Fruit fly (Drosophila melanogaster) whole organism, prepupa: ENCODE measurements around the gene CG12523.

Experiments used
- CG3032 ChIP-seq: fragments of 200-800 bp; optimal IDR thresholded peaks from 2 replicates; lab custom pipeline; 2019; ENCODE audit warnings: missing biosample characterization, mild to moderate bottlenecking, missing genetic modification characterization, moderate library complexity
- CG8632 ChIP-seq: fragments of 200-800 bp; sonication (Bioruptor generic); optimal IDR thresholded peaks from 3 replicates; lab custom pipeline; 2016; ENCODE audit warnings: missing biosample characterization, missing genetic modification characterization
- Hr39 ChIP-seq: fragments of 200-800 bp; sonication (Bioruptor generic); optimal IDR thresholded peaks from 2 replicates; lab custom pipeline; 2016; ENCODE audit warnings: missing biosample characterization, missing genetic modification characterization
- OdsH ChIP-seq: fragments of 200-800 bp; sonication (Bioruptor generic); optimal IDR thresholded peaks from 3 replicates; lab custom pipeline; 2016; ENCODE audit warnings: missing biosample characterization, missing genetic modification characterization
- Sox102F ChIP-seq: fragments of 200-800 bp; sonication (Bioruptor generic); optimal IDR thresholded peaks from 2 replicates; lab custom pipeline; 2016; ENCODE audit warnings: missing biosample characterization, mild to moderate bottlenecking, missing genetic modification characterization
- Sox14 ChIP-seq: fragments of 200-800 bp; sonication (Bioruptor generic); optimal IDR thresholded peaks from 3 replicates; lab custom pipeline; 2016; ENCODE audit warnings: missing biosample characterization, missing genetic modification characterization
- Sox15 ChIP-seq: fragments of 200-800 bp; sonication (Bioruptor generic); optimal IDR thresholded peaks from 3 replicates; lab custom pipeline; 2016; ENCODE audit warnings: missing biosample characterization, missing genetic modification characterization
- salr ChIP-seq, 2 experiments: fragments of 200-800 bp; sonication (Bioruptor generic); optimal IDR thresholded peaks; 3 replicates each; lab custom pipeline; 2016 to 2018; ENCODE audit warnings: missing biosample characterization in 2 of 2, missing genetic modification characterization in 2 of 2, mild to moderate bottlenecking in 1 of 2
- spab ChIP-seq: fragments of 200-800 bp; sonication (Bioruptor generic); optimal IDR thresholded peaks from 2 replicates; lab custom pipeline; 2017; ENCODE audit warnings: missing biosample characterization, mild to moderate bottlenecking, missing genetic modification characterization, missing genetic modification reagents

DNA sequence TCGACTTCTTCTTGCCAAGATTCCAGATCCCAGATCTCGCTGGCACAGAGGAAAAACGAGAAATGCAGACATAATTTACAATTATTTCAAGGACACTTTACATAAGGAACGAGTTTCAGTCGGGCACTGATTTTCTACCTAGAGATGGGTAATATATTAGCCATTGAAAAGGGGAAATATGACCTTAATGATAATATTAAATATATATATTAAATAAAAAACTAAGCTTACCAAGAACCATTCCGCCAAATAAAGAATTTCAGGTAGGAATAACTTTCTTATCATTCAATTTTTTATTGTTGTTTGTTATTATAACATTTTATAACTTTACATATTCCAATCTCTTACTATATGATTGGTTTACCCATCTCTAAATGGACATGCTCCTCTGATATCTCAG lies 44.1 kb upstream of the CG12523 start:
- TF ChIP-seq salr (GFP tag; optimal IDR thresholded peaks at IDR 0.05; lab: Kevin White, UChicago) = peak in 1 of 2 experiments; percentile 27
- TF ChIP-seq Sox15 (GFP tag; lab: Kevin White, UChicago) = no peak
- TF ChIP-seq Hr39 = no peak
- TF ChIP-seq OdsH (GFP tag; lab: Kevin White, UChicago) = peak; percentile 51
- peak; percentile 70 for TF ChIP-seq CG8632 (GFP tag; lab: Kevin White, UChicago)
- TF ChIP-seq spab = peak; percentile 80
- peak; percentile 96 for TF ChIP-seq CG3032 (tag; lab: Kevin White, UChicago)
- no peak for TF ChIP-seq Sox102F (GFP tag; lab: Kevin White, UChicago)
- TF ChIP-seq Sox14 (GFP tag; lab: Kevin White, UChicago) = no peak
